Fruit fly (Drosophila melanogaster): ENCODE results near the gene Fhos.

DNA sequence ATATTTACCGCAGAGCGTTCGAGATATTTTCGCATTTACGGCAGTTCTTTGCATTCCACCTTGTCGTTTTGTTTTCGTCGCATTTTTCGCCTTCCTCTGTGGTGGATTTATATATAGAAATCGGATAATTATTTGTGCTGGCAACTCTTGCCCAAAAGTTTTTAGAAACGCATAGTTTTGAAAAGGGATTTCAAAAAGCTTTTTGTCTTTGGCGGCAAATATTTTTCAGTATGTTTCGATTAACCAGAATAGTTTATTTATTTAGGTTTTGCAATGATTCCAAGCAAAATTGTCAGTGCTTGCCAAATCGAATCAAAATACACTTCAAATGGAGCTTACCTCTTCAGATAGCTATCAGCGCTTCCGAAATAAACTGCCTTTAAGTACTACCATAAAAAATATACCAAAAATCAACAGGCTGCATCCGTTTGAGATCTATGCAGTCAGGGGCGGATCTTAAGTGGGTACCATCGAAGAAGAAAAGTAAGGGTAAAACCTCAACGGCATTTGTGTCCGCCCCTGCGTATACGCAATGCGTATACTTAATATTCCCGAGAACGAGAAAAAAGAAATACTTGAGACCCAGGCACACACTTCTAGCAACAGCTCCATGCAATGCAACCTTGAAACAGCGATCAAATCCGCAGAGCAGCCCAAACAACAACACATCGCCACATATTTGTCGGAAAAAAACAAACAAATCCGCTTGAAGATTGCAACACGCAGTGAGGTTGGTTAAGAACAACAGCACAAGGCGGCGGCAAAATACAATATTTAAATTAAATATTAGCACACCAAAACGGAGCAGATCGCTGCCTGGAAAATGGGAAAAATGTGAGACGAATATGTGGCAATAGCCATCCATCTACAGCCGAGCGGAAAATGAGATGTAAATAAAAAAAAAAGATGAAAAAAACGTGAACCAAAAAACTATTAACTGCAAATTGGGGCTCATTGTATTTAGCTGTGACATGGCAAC is 3.5 kb upstream of the Fhos start, which contains the start of gene CG13306:
- TF ChIP-seq Dif (GFP tag; optimal IDR thresholded peaks at IDR 0.05; ENCODE audit: partially characterized antibody) (no peak), OdsH (GFP tag; optimal IDR thresholded peaks at IDR 0.05) (no peak), psq (GFP tag; optimal IDR thresholded peaks at IDR 0.05) (no peak), br (GFP tag; optimal IDR thresholded peaks at IDR 0.05) (no peak)

All from whole organism, wandering third instar larva.